Worm (Caenorhabditis elegans) whole organism, L1 larva: ENCODE measurements around the gene eas-1.

Experiments used
- aly-2 ChIP-seq: fragments of 150-350 bp; optimal IDR thresholded peaks from 2 replicates; lab custom pipeline; 2014; ENCODE audit warnings: missing biosample characterization, missing genetic modification characterization
- egl-13 ChIP-seq: sonication (generic microtip); optimal IDR thresholded peaks from 2 replicates; lab custom pipeline; 2016; ENCODE audit warnings: missing genotype, missing genetic modification reagents, missing genetic modification characterization, missing compliant biosample characterization
- egl-27 ChIP-seq, 2 experiments: fragments of 150-350 bp in 1 of 2; sonication (generic microtip); optimal IDR thresholded peaks; 3 replicates each; lab custom pipeline; 2017 to 2018; ENCODE audit warnings: missing biosample characterization in 2 of 2, missing genetic modification characterization in 2 of 2, missing genetic modification reagents in 2 of 2
- elt-3 ChIP-seq, 6 experiments: fragments of 150-350 bp in 1 of 6; sonication (generic microtip); optimal IDR thresholded peaks; 2 replicates each; lab custom pipeline; 2017 to 2018; ENCODE audit warnings: missing biosample characterization in 6 of 6, missing genetic modification characterization in 6 of 6, inconsistent platforms in 1 of 6
- fkh-10 ChIP-seq: sonication (generic microtip); optimal IDR thresholded peaks from 2 replicates; lab custom pipeline; 2017; ENCODE audit warnings: missing biosample characterization, missing genetic modification reagents, missing genetic modification characterization
- fkh-4 ChIP-seq: sonication (generic microtip); optimal IDR thresholded peaks from 2 replicates; lab custom pipeline; 2016; ENCODE audit warnings: missing compliant biosample characterization, missing genetic modification characterization, borderline replicate concordance
- fos-1 ChIP-seq: fragments of 150-350 bp; optimal IDR thresholded peaks from 2 replicates; lab custom pipeline; 2014; ENCODE audit warnings: missing biosample characterization, missing genetic modification characterization
- lin-13 ChIP-seq: fragments of 150-350 bp; optimal IDR thresholded peaks from 2 replicates; lab custom pipeline; 2014; ENCODE audit warnings: missing biosample characterization, missing genetic modification reagents, missing genetic modification characterization
- lin-39 ChIP-seq: fragments of 150-350 bp; optimal IDR thresholded peaks from 2 replicates; lab custom pipeline; 2014; ENCODE audit warnings: missing biosample characterization, missing genetic modification reagents, missing genetic modification characterization
- nhr-12 ChIP-seq: sonication (generic microtip); optimal IDR thresholded peaks from 2 replicates; lab custom pipeline; 2017; ENCODE audit warnings: missing biosample characterization, missing genetic modification characterization
- nhr-76 ChIP-seq: sonication (generic microtip); optimal IDR thresholded peaks from 2 replicates; lab custom pipeline; 2017; ENCODE audit warnings: missing biosample characterization, missing genetic modification characterization
- nhr-84 ChIP-seq: sonication (generic microtip); optimal IDR thresholded peaks from 2 replicates; lab custom pipeline; 2017; ENCODE audit warnings: missing biosample characterization, missing genetic modification characterization
- nhr-85 ChIP-seq: sonication (generic microtip); peaks from one replicate; lab custom pipeline; 2016; ENCODE audit warnings: missing genetic modification characterization, inconsistent platforms, missing compliant biosample characterization
- skn-1 ChIP-seq: fragments of 150-350 bp; optimal IDR thresholded peaks from 2 replicates; lab custom pipeline; 2014; ENCODE audit warnings: missing biosample characterization, missing genetic modification characterization

- TF ChIP-seq nhr-76 (no peak), lin-13 (no peak), skn-1 (tag; lab: Kevin White, UChicago) (no peak), fkh-10 (GFP tag; lab: Kevin White, UChicago) (no peak), lin-39 (tag; lab: Kevin White, UChicago) (no peak), egl-13 (tag; lab: Kevin White, UChicago) (no peak), nhr-12 (no peak), egl-27 (tag; optimal IDR thresholded peaks at IDR 0.05; lab: Kevin White, UChicago) (no peak), fos-1 (tag; lab: Kevin White, UChicago) (no peak), nhr-84 (tag; lab: Kevin White, UChicago) (no peak), fkh-4 (tag; lab: Kevin White, UChicago) (no peak), elt-3 (tag; optimal IDR thresholded peaks at IDR 0.05; lab: Kevin White, UChicago) (no peak), aly-2 (no peak), nhr-85 (tag; lab: Kevin White, UChicago) (no peak)
These were observed 33.8 kb downstream of the eas-1 start, which contains the start of the genes F26G1.9 and F26G1.10 for ce11 chrII:4773891-4774432.
